Worm (Caenorhabditis elegans) whole organism, L4 larva: ENCODE measurements around the gene C35D10.8.

Experiments
- F37D6.2 ChIP-seq: sonication (generic microtip); optimal IDR thresholded peaks from 2 replicates; lab custom pipeline; 2016; ENCODE audit warnings: mild to moderate bottlenecking, missing genetic modification characterization, missing compliant biosample characterization
- F44E2.7 ChIP-seq: fragments of 200-800 bp; sonication (Bioruptor generic); IDR thresholded peaks from 2 replicates; pipeline ENCODE4 v2.1.2; 2022; ENCODE audit warnings: missing genetic modification characterization, missing compliant biosample characterization
- R02D3.7 ChIP-seq: fragments of 150-350 bp; sonication (generic microtip); optimal IDR thresholded peaks from 3 replicates; lab custom pipeline; 2014; ENCODE audit warnings: missing biosample characterization, missing genetic modification characterization
- T20F7.1 ChIP-seq: fragments of 200-800 bp; sonication (Bioruptor generic); optimal IDR thresholded peaks from 2 replicates; lab custom pipeline; 2018; ENCODE audit warnings: mild to moderate bottlenecking, missing genetic modification characterization, missing compliant biosample characterization
- Y48G9A.11 ChIP-seq: fragments of 200-800 bp; sonication (Bioruptor generic); IDR thresholded peaks from 2 replicates; pipeline ENCODE4 v1.3.6; 2022; ENCODE audit warnings: missing genetic modification reagents, missing genetic modification characterization, missing compliant biosample characterization
- Y75B8A.6 ChIP-seq: fragments of 200-800 bp; sonication (Bioruptor generic); IDR thresholded peaks from 2 replicates; pipeline ENCODE4 v1.3.6; 2022; ENCODE audit warnings: missing genetic modification reagents, missing genetic modification characterization, missing compliant biosample characterization
- aha-1 ChIP-seq: fragments of 150-350 bp; peaks from one replicate; lab custom pipeline; 2014; ENCODE audit warnings: missing biosample characterization, missing genetic modification characterization
- arid-1 ChIP-seq: fragments of 200-800 bp; sonication (Bioruptor generic); conservative IDR thresholded peaks from 2 replicates; pipeline ENCODE4 v1.3.6; 2022; ENCODE audit warnings: missing genetic modification reagents, missing genetic modification characterization, missing compliant biosample characterization
- attf-4 ChIP-seq: sonication (generic microtip); optimal IDR thresholded peaks from 3 replicates; lab custom pipeline; 2017; ENCODE audit warnings: missing biosample characterization, missing genetic modification characterization
- ceh-28 ChIP-seq: fragments of 150-350 bp; optimal IDR thresholded peaks from 2 replicates; lab custom pipeline; 2014; ENCODE audit warnings: missing biosample characterization, missing genetic modification reagents, missing genetic modification characterization
- ceh-62 ChIP-seq: sonication (generic microtip); optimal IDR thresholded peaks from 2 replicates; lab custom pipeline; 2017; ENCODE audit warnings: missing biosample characterization, missing genetic modification characterization
- ceh-82 ChIP-seq: sonication (generic microtip); optimal IDR thresholded peaks from 2 replicates; lab custom pipeline; 2017; ENCODE audit warnings: missing biosample characterization, missing genetic modification characterization
- daf-19 ChIP-seq: fragments of 200-800 bp; sonication (Bioruptor generic); conservative IDR thresholded peaks from 2 replicates; pipeline ENCODE4 v1.3.6; 2022; ENCODE audit warnings: missing genetic modification characterization, missing compliant biosample characterization
- daf-8 ChIP-seq: fragments of 200-800 bp; sonication (Bioruptor generic); IDR thresholded peaks from 2 replicates; pipeline ENCODE4 v1.3.6; 2022; ENCODE audit warnings: missing genetic modification characterization, missing compliant biosample characterization
- dmd-6 ChIP-seq: fragments of 200-800 bp; sonication (Bioruptor generic); IDR thresholded peaks from 2 replicates; pipeline ENCODE4 v1.3.6; 2022; ENCODE audit warnings: missing genetic modification reagents, missing genetic modification characterization, missing compliant biosample characterization
- dpl-1 ChIP-seq: fragments of 150-350 bp; optimal IDR thresholded peaks from 2 replicates; lab custom pipeline; 2014; ENCODE audit warnings: missing biosample characterization, missing genetic modification reagents, missing genetic modification characterization
- egl-43 ChIP-seq: fragments of 200-800 bp; sonication (Bioruptor generic); IDR thresholded peaks from 2 replicates; pipeline ENCODE4 v1.3.6; 2022; ENCODE audit warnings: missing genetic modification reagents, missing genetic modification characterization, missing compliant biosample characterization
- fkh-10 ChIP-seq: fragments of 150-350 bp; optimal IDR thresholded peaks from 2 replicates; lab custom pipeline; 2014; ENCODE audit warnings: missing biosample characterization, missing genetic modification reagents, missing genetic modification characterization
- fos-1 ChIP-seq: fragments of 150-350 bp; optimal IDR thresholded peaks from 2 replicates; lab custom pipeline; 2014; ENCODE audit warnings: missing biosample characterization, missing genetic modification characterization
- gei-8 ChIP-seq: fragments of 200-800 bp; sonication (Bioruptor generic); optimal IDR thresholded peaks from 2 replicates; lab custom pipeline; 2018; ENCODE audit warnings: mild to moderate bottlenecking, missing genetic modification characterization, missing compliant biosample characterization
- hlh-30 ChIP-seq: sonication (generic microtip); optimal IDR thresholded peaks from 2 replicates; lab custom pipeline; 2017; ENCODE audit warnings: antibody characterized with exemption, mild to moderate bottlenecking, missing genetic modification characterization, missing compliant biosample characterization; ENCODE audit not compliant: insufficient read depth
- jun-1 ChIP-seq: fragments of 150-350 bp; optimal IDR thresholded peaks from 2 replicates; lab custom pipeline; 2014; ENCODE audit warnings: missing biosample characterization, missing genetic modification reagents, missing genetic modification characterization
- lim-7 ChIP-seq: fragments of 200-800 bp; sonication (Bioruptor generic); IDR thresholded peaks from 2 replicates; pipeline ENCODE4 v1.3.6; 2022; ENCODE audit warnings: missing genetic modification characterization, missing compliant biosample characterization
- lin-15B ChIP-seq: fragments of 150-350 bp; sonication (generic microtip); optimal IDR thresholded peaks from 3 replicates; lab custom pipeline; 2014; ENCODE audit warnings: missing biosample characterization, missing genetic modification characterization
- lin-38 ChIP-seq: fragments of 200-800 bp; sonication (Bioruptor generic); IDR thresholded peaks from 2 replicates; pipeline ENCODE4 v1.3.6; 2022; ENCODE audit warnings: missing genetic modification reagents, missing genetic modification characterization, missing compliant biosample characterization
- lin-39 ChIP-seq: fragments of 150-350 bp; optimal IDR thresholded peaks from 2 replicates; lab custom pipeline; 2014; ENCODE audit warnings: missing biosample characterization, missing genetic modification reagents, missing genetic modification characterization
- madf-5 ChIP-seq, 2 experiments: fragments of 200-800 bp; sonication (Bioruptor generic); IDR thresholded peaks; 2 replicates each; pipeline ENCODE4 v1.3.6; 2022; ENCODE audit warnings: missing compliant biosample characterization in 2 of 2, missing genetic modification characterization in 2 of 2
- mdl-1 ChIP-seq, 2 experiments: fragments of 150-350 bp in 1 of 2; sonication (generic microtip) in 1 of 2; optimal IDR thresholded peaks; 2 replicates each; lab custom pipeline; 2014 to 2017; ENCODE audit warnings: missing biosample characterization in 2 of 2, missing genetic modification characterization in 2 of 2
- mxl-2 ChIP-seq: fragments of 200-800 bp; sonication (Bioruptor generic); conservative IDR thresholded peaks from 2 replicates; pipeline ENCODE4 v1.3.6; 2022; ENCODE audit warnings: missing genetic modification reagents, missing genetic modification characterization, missing compliant biosample characterization
- nhr-237 ChIP-seq: sonication (generic microtip); optimal IDR thresholded peaks from 2 replicates; lab custom pipeline; 2017; ENCODE audit warnings: missing biosample characterization, missing genetic modification characterization
- nhr-25 ChIP-seq: sonication (generic microtip); optimal IDR thresholded peaks from 2 replicates; lab custom pipeline; 2017; ENCODE audit warnings: missing genetic modification characterization, mild to moderate bottlenecking, missing compliant biosample characterization, antibody characterized with exemption, moderate library complexity, borderline replicate concordance; ENCODE audit not compliant: insufficient read depth
- nhr-41 ChIP-seq: fragments of 200-800 bp; sonication (Bioruptor generic); IDR thresholded peaks from 2 replicates; pipeline ENCODE4 v1.3.6; 2022; ENCODE audit warnings: missing genetic modification reagents, missing genetic modification characterization, missing compliant biosample characterization
- nhr-42 ChIP-seq: fragments of 200-800 bp; sonication (Bioruptor generic); IDR thresholded peaks from 2 replicates; pipeline ENCODE4 v1.3.6; 2022; ENCODE audit warnings: missing genetic modification characterization, missing compliant biosample characterization
- nhr-48 ChIP-seq: sonication (generic microtip); optimal IDR thresholded peaks from 2 replicates; lab custom pipeline; 2016; ENCODE audit warnings: mild to moderate bottlenecking, missing genetic modification characterization, missing compliant biosample characterization
- nhr-6 ChIP-seq: fragments of 150-350 bp; optimal IDR thresholded peaks from 2 replicates; lab custom pipeline; 2014; ENCODE audit warnings: missing biosample characterization, missing genetic modification characterization
- pha-4 ChIP-seq, 2 experiments: fragments of 150-350 bp in 1 of 2; fragments of 200-800 bp in 1 of 2; sonication (Bioruptor generic) in 1 of 2; IDR thresholded peaks in 1 of 2; optimal IDR thresholded peaks in 1 of 2; 2 replicates each; pipeline versions ENCODE4 v1.3.6 to Lab custom; 2014 to 2022; ENCODE audit warnings: missing genetic modification characterization in 2 of 2, missing genetic modification reagents in 2 of 2, missing biosample characterization in 1 of 2, missing compliant biosample characterization in 1 of 2
- php-3 ChIP-seq: fragments of 200-800 bp; sonication (Bioruptor generic); IDR thresholded peaks from 2 replicates; pipeline ENCODE4 v1.3.6; 2022; ENCODE audit warnings: missing genetic modification reagents, missing genetic modification characterization, missing compliant biosample characterization
- saeg-2 ChIP-seq: fragments of 200-800 bp; sonication (Bioruptor generic); IDR thresholded peaks from 2 replicates; pipeline ENCODE4 v1.3.6; 2022; ENCODE audit warnings: missing genetic modification reagents, missing genetic modification characterization, missing compliant biosample characterization
- snpc-4 ChIP-seq: fragments of 150-350 bp; optimal IDR thresholded peaks from 2 replicates; lab custom pipeline; 2014; ENCODE audit warnings: missing biosample characterization, missing genetic modification characterization
- spr-3 ChIP-seq: fragments of 200-800 bp; sonication (Bioruptor generic); optimal IDR thresholded peaks from 2 replicates; lab custom pipeline; 2018; ENCODE audit warnings: mild to moderate bottlenecking, missing genetic modification characterization, missing compliant biosample characterization
- unc-62 ChIP-seq, 3 experiments: fragments of 150-350 bp in 1 of 3; sonication (generic microtip); optimal IDR thresholded peaks in 2 of 3; peaks in 1 of 3; 1 replicate in 1 of 3; 2 replicates in 2 of 3; lab custom pipeline; 2014 to 2017; ENCODE audit warnings: missing biosample characterization in 3 of 3, missing genetic modification characterization in 3 of 3, missing genetic modification reagents in 3 of 3, missing genotype in 1 of 3
- vab-7 ChIP-seq: fragments of 200-800 bp; sonication (Bioruptor generic); IDR thresholded peaks from 2 replicates; pipeline ENCODE4 v1.3.6; 2022; ENCODE audit warnings: missing genetic modification reagents, missing genetic modification characterization, missing compliant biosample characterization
- zag-1 ChIP-seq: fragments of 150-350 bp; optimal IDR thresholded peaks from 2 replicates; lab custom pipeline; 2014; ENCODE audit warnings: missing biosample characterization, missing genetic modification characterization
- zfp-3 ChIP-seq: fragments of 200-800 bp; sonication (Bioruptor generic); conservative IDR thresholded peaks from 2 replicates; pipeline ENCODE4 v1.3.6; 2022; ENCODE audit warnings: missing genetic modification reagents, missing genetic modification characterization, missing compliant biosample characterization
- zip-2 ChIP-seq: fragments of 150-350 bp; optimal IDR thresholded peaks from 2 replicates; lab custom pipeline; 2014; ENCODE audit warnings: missing biosample characterization, missing genetic modification characterization

The C35D10.8 gene

ce11 chrIII:4895313-4895712 lies 40.3 kb downstream of the C35D10.8 start:
- peak in 1 of 2 experiments; percentile 91 for TF ChIP-seq unc-62 (GFP tag; optimal IDR thresholded peaks at IDR 0.05 in 1 of 2; lab: Kevin White, UChicago)
- no peak for TF ChIP-seq unc-62 (tag; optimal IDR thresholded peaks at IDR 0.05; lab: Kevin White, UChicago)
- TF ChIP-seq snpc-4 = no peak

DNA sequence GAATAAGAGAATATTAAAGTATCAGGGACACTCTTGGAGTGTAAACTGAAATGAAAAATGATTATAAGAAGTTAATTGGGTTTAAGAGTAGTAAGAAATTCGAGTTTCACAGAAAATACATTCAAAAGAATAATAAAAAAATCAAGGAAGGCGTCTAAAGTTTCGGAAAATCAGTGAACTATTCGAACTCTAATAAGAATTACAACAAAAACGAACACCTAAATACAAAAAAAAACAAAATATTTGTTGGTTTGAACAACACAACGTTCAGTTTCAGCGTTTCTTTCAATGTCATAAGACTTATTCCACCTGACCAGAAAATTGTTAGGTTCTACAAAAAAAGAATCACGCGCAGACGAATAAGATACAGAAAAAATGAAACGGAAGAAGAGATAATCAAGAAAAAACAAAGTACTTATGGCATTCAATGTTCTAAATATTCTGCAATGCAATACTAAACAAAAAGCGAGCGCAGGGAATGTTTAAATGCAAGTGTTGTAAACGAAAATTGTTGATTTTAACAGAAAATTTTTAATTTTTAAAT lies 44.1 kb downstream of the C35D10.8 start, which contains the start of gene nhl-2:
TSS of gene nhl-2 (minus strand) at position 51 of the 544 bp plus-strand sequence.
- TF ChIP-seq dmd-6 (GFP tag; lab: Robert Waterston, UW) (peak; percentile 5; the same call in 1 of the 2 replicates), jun-1 (tag; lab: Kevin White, UChicago) (no peak), aha-1 (peak; percentile 50), mxl-2 (GFP tag; lab: Robert Waterston, UW) (no peak), hlh-30 (tag; lab: Kevin White, UChicago) (peak; percentile 76)

DNA sequence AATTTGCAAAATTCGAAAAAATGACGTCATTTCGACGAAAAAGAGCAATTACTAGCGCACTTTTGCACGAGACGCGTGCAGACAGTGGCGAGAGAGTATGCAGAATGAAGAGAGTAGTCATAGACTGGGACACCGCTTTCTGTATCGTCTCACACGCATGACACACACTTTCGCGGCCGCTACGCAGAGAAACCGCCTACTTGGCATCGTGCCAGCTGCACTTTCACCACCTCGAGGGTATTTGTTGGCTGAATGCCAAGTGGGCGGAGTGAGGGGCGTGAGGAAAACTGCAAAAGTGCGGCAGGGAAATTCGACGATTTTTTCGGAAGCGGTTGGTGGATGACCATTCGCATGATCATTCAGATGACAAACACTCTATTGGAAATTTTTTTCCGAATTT lies 44.7 kb downstream of the C35D10.8 start:
- TF ChIP-seq nhr-237 (tag; lab: Kevin White, UChicago) = peak; percentile 77
- TF ChIP-seq pha-4 (GFP tag; IDR thresholded peaks at IDR 0.05; lab: Robert Waterston, UW) = peak; percentile 98
- TF ChIP-seq pha-4 (tag; optimal IDR thresholded peaks at IDR 0.05; lab: Kevin White, UChicago) = peak; percentile 55
- peak; percentile 95 for TF ChIP-seq arid-1 (GFP tag; lab: Robert Waterston, UW)
- peak; percentile 81 for TF ChIP-seq Y48G9A.11 (GFP tag; lab: Robert Waterston, UW)
- TF ChIP-seq ceh-28 (tag; lab: Kevin White, UChicago) = peak; percentile 36
- peak; percentile 87 for TF ChIP-seq zip-2
- peak; percentile 10 for TF ChIP-seq ceh-82 (tag; lab: Kevin White, UChicago)
- TF ChIP-seq lin-38 (GFP tag; lab: Robert Waterston, UW) = peak; percentile 94
- TF ChIP-seq gei-8 (GFP tag; lab: Kevin White, UChicago) = peak; percentile 99
- TF ChIP-seq nhr-25 (tag; lab: Kevin White, UChicago) = peak; percentile 98
- no peak for TF ChIP-seq lin-39 (tag; lab: Kevin White, UChicago)
- peak; percentile 97 for TF ChIP-seq F37D6.2 (tag; lab: Kevin White, UChicago)
- TF ChIP-seq R02D3.7 = no peak
- peak; percentile 96 for TF ChIP-seq jun-1 (tag; lab: Kevin White, UChicago)
- TF ChIP-seq saeg-2 (GFP tag; lab: Robert Waterston, UW) = peak; percentile 100
- TF ChIP-seq egl-43 (GFP tag; lab: Robert Waterston, UW) = peak; percentile 98
- TF ChIP-seq attf-4 (tag; lab: Kevin White, UChicago) = no peak
- TF ChIP-seq lim-7 (GFP tag; lab: Robert Waterston, UW) = peak; percentile 73
- TF ChIP-seq spr-3 (GFP tag; lab: Kevin White, UChicago) = peak; percentile 93
- TF ChIP-seq zag-1 (tag; lab: Kevin White, UChicago) = peak; percentile 62
- TF ChIP-seq vab-7 (GFP tag; lab: Robert Waterston, UW) = peak; percentile 97
- peak; percentile 97 for TF ChIP-seq nhr-6 (tag; lab: Kevin White, UChicago)
- peak; percentile 28 to 100 for TF ChIP-seq unc-62 (GFP tag; optimal IDR thresholded peaks at IDR 0.05 in 1 of 2; lab: Kevin White, UChicago)
- no peak for TF ChIP-seq unc-62 (tag; optimal IDR thresholded peaks at IDR 0.05; lab: Kevin White, UChicago)
- no peak for TF ChIP-seq fos-1 (tag; lab: Kevin White, UChicago)
- TF ChIP-seq Y75B8A.6 (GFP tag; lab: Robert Waterston, UW) = peak; percentile 95
- peak; percentile 96 for TF ChIP-seq daf-19 (GFP tag; lab: Robert Waterston, UW)
- TF ChIP-seq F44E2.7 (GFP tag; lab: Robert Waterston, UW) = peak; percentile 84; the same call in 1 of the 2 replicates
- TF ChIP-seq T20F7.1 (GFP tag; lab: Kevin White, UChicago) = peak; percentile 95
- TF ChIP-seq nhr-48 (tag; lab: Kevin White, UChicago) = peak; percentile 98
- TF ChIP-seq dpl-1 (GFP tag; lab: Kevin White, UChicago) = peak; percentile 93
- TF ChIP-seq nhr-42 (GFP tag; lab: Robert Waterston, UW) = peak; percentile 96
- TF ChIP-seq ceh-62 (tag; lab: Kevin White, UChicago) = no peak
- peak; percentile 79 to 99 for TF ChIP-seq mdl-1 (tag; optimal IDR thresholded peaks at IDR 0.05; lab: Kevin White, UChicago)
- peak; percentile 71 for TF ChIP-seq lin-15B (tag; lab: Kevin White, UChicago)
- TF ChIP-seq madf-5 (GFP tag; IDR thresholded peaks at IDR 0.05; lab: Robert Waterston, UW) = peak in 1 of 2 experiments; percentile 78; a peak in 1 of 4 replicates
- peak; percentile 96 for TF ChIP-seq zfp-3 (GFP tag; lab: Robert Waterston, UW)
- TF ChIP-seq nhr-41 (GFP tag; lab: Robert Waterston, UW) = peak; percentile 99
- peak; percentile 99 for TF ChIP-seq fkh-10 (GFP tag; lab: Kevin White, UChicago)
- peak; percentile 94; the same call in 1 of the 2 replicates for TF ChIP-seq daf-8 (GFP tag; lab: Robert Waterston, UW)
- peak; percentile 97 for TF ChIP-seq php-3 (GFP tag; lab: Robert Waterston, UW)
